Worm (Caenorhabditis elegans): ENCODE data around the gene T26H5.14.

DNA sequence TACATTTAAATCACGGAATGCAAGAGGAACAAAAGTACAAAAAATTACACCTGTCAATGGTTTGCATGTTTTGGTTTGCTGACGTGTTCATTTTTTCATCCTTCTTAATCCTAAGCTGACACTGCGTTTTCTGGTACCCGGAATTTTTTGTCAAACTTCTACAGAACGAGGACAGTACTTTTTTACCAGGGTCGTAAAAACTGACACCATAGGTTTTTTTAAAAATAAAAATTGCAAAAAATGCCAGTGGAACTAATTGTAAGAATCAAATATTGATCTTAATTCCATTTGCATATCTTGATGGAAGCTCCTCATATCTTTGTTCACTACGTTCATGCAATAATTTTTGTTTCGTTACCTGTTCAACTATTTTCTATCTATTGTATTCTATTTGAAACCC, 44.1 kb upstream of the T26H5.14 start, which contains the start of gene srh-258:
- TF ChIP-seq F16B12.6 (tag; optimal IDR thresholded peaks at IDR 0.05): no peak
- no peak for TF ChIP-seq ztf-11 (tag; optimal IDR thresholded peaks at IDR 0.05)
- no peak for TF ChIP-seq isw-1 (GFP tag; IDR thresholded peaks at IDR 0.05)
- no peak for TF ChIP-seq ceh-90 (tag; optimal IDR thresholded peaks at IDR 0.05)
- no peak for TF ChIP-seq nhr-71 (tag; optimal IDR thresholded peaks at IDR 0.05)
- TF ChIP-seq lsy-2 (tag; optimal IDR thresholded peaks at IDR 0.05): no peak
- no peak for TF ChIP-seq lin-39 (tag; optimal IDR thresholded peaks at IDR 0.05)
- no peak for TF ChIP-seq hlh-4 (tag; optimal IDR thresholded peaks at IDR 0.05)
- TF ChIP-seq rnt-1 (tag; optimal IDR thresholded peaks at IDR 0.05): no peak
